Fruit fly (Drosophila melanogaster): ENCODE data around the gene kto.

kto gene

DNA sequence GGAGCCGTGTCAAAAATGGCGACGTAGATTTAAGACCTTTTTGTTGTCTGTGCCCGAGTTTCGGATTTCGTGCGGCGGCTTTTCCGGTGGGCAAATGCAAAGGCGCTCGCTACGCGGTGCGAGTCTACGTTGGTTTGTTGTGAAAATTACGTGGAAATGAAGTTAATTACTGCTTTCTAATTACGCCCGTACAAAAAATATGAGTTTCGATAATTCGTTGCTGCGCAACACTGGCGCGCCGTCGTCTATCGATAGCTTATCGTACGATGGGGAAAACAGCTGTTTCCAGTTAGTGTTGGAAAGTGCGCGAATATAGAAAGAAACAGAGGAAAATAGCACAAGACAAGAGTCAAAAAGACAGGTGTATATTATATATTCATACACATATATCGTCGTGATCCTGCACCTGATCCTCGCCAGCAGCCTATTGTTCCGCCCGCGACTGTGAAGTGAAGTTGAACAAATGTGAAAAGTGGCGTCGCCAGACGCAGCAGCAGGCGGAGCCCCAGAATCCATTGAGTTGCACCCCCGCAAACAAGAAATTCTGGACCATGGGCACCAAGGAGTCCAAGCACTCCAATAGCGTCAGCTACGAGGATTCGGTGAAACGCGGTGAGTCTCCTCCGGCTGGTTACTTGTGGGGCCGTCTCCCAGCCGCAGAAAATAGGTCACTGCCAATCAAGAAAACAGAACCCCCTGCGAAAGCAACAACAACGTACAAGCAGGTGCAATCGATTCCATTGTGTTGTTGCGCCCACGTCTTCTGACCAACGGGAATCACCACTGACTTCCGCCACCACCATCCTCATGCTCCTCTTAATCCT is 34.6 kb downstream of the kto start, which contains the start of the genes Rab8 and Usp32 (continued):
- peak; percentile 65 for TF ChIP-seq CG12155 (GFP tag; optimal IDR thresholded peaks at IDR 0.05)
- TF ChIP-seq HLHmδ (GFP tag; optimal IDR thresholded peaks at IDR 0.05) = no peak
- TF ChIP-seq CG14667 (GFP tag; IDR thresholded peaks at IDR 0.05) = no peak
- 0 out of 3 replicates have a peak, but pooled peaks have one; percentile 34 for TF ChIP-seq row (GFP tag; IDR thresholded peaks at IDR 0.05)
- TF ChIP-seq h (optimal IDR thresholded peaks at IDR 0.05) = no peak
- peak; percentile 89 for TF ChIP-seq CG6791 (GFP tag; IDR thresholded peaks at IDR 0.05; ENCODE audit: partially characterized antibody)
- TF ChIP-seq org-1 (GFP tag; optimal IDR thresholded peaks at IDR 0.05) = no peak
- peak; percentile 77 for TF ChIP-seq lbe (GFP tag; optimal IDR thresholded peaks at IDR 0.05)
- TF ChIP-seq jumu (GFP tag; optimal IDR thresholded peaks at IDR 0.05) = peak; percentile 66
- TF ChIP-seq NC2α (GFP tag; optimal IDR thresholded peaks at IDR 0.05) = peak; percentile 49
- 0 out of 2 replicates have a peak, but pooled peaks have one; percentile 6 for TF ChIP-seq HLH3B (GFP tag; IDR thresholded peaks at IDR 0.05)
- peak; percentile 88 for TF ChIP-seq unc-4 (GFP tag; IDR thresholded peaks at IDR 0.05; ENCODE audit: partially characterized antibody)
- no peak for TF ChIP-seq CG3407 (GFP tag; optimal IDR thresholded peaks at IDR 0.05)
- TF ChIP-seq CG17612 (GFP tag; IDR thresholded peaks at IDR 0.05) = no peak
- peak; percentile 89 for TF ChIP-seq CG13287 (GFP tag; IDR thresholded peaks at IDR 0.05; ENCODE audit: partially characterized antibody)
- TF ChIP-seq salm (tag; optimal IDR thresholded peaks at IDR 0.05) = peak; percentile 19
- peak in 1 of 3 experiments; percentile 33 for TF ChIP-seq Stat92E (GFP tag; optimal IDR thresholded peaks at IDR 0.05)
- peak; percentile 57 for TF ChIP-seq Max (GFP tag; optimal IDR thresholded peaks at IDR 0.05)
- TF ChIP-seq Atf6 (GFP tag; IDR thresholded peaks at IDR 0.05) = 0 out of 2 replicates have a peak, but pooled peaks have one; percentile 37
- TF ChIP-seq CG7372 (GFP tag; IDR thresholded peaks at IDR 0.05) = no peak
- TF ChIP-seq phol (tag; optimal IDR thresholded peaks at IDR 0.05) = peak; percentile 95
- TF ChIP-seq shn (GFP tag; optimal IDR thresholded peaks at IDR 0.05) = peak; percentile 55
- no peak for TF ChIP-seq CG2678 (tag; optimal IDR thresholded peaks at IDR 0.05)
- TF ChIP-seq lilli (GFP tag; optimal IDR thresholded peaks at IDR 0.05) = peak; percentile 81
- TF ChIP-seq CG8290 (GFP tag; optimal IDR thresholded peaks at IDR 0.05) = peak; percentile 21
- no peak for TF ChIP-seq CG8290 (tag; optimal IDR thresholded peaks at IDR 0.05)
- peak; percentile 70 for TF ChIP-seq CG30403 (GFP tag; optimal IDR thresholded peaks at IDR 0.05)
- peak; percentile 56 for TF ChIP-seq CG9437 (GFP tag; optimal IDR thresholded peaks at IDR 0.05)
- peak; percentile 76 for TF ChIP-seq Fer1 (GFP tag; optimal IDR thresholded peaks at IDR 0.05)
- TF ChIP-seq CG7839 (tag; optimal IDR thresholded peaks at IDR 0.05) = no peak
- peak; percentile 58 for TF ChIP-seq D19A (tag; optimal IDR thresholded peaks at IDR 0.05)
- TF ChIP-seq CG31365 (tag; optimal IDR thresholded peaks at IDR 0.05) = peak; percentile 21
- TF ChIP-seq hbn (GFP tag; IDR thresholded peaks at IDR 0.05; ENCODE audit: partially characterized antibody) = peak; percentile 71
- no peak for TF ChIP-seq CG1024 (GFP tag; IDR thresholded peaks at IDR 0.05)
- peak; percentile 11 for TF ChIP-seq CG7556 (GFP tag; optimal IDR thresholded peaks at IDR 0.05)
- peak; percentile 81 for TF ChIP-seq repo (GFP tag; optimal IDR thresholded peaks at IDR 0.05)
- TF ChIP-seq CG1832 (GFP tag; optimal IDR thresholded peaks at IDR 0.05) = no peak
- no peak for TF ChIP-seq pita (GFP tag; optimal IDR thresholded peaks at IDR 0.05)
- peak; percentile 73 for TF ChIP-seq CG1647 (GFP tag; optimal IDR thresholded peaks at IDR 0.05)
- TF ChIP-seq CG3995 (GFP tag; optimal IDR thresholded peaks at IDR 0.05) = peak; percentile 29
- peak; percentile 90 for TF ChIP-seq bbx (GFP tag; IDR thresholded peaks at IDR 0.05; ENCODE audit: partially characterized antibody)
- peak; percentile 54; the same call in 1 of the 2 replicates for TF ChIP-seq CG31441 (GFP tag; IDR thresholded peaks at IDR 0.05)
- TF ChIP-seq ara (GFP tag; IDR thresholded peaks at IDR 0.05) = peak; percentile 36; the same call in 1 of the 2 replicates
- TF ChIP-seq Meics (GFP tag; optimal IDR thresholded peaks at IDR 0.05) = peak; percentile 61
- peak; percentile 34 for TF ChIP-seq Nf-YB (GFP tag; optimal IDR thresholded peaks at IDR 0.05)
- peak; percentile 64 for TF ChIP-seq CG13296 (GFP tag; optimal IDR thresholded peaks at IDR 0.05)
- TF ChIP-seq Bgb (GFP tag; IDR thresholded peaks at IDR 0.05; ENCODE audit: partially characterized antibody) = peak; percentile 89
- peak; percentile 93 for TF ChIP-seq CG42726 (GFP tag; IDR thresholded peaks at IDR 0.05; ENCODE audit: partially characterized antibody)

Measured in whole organism, embryonic.